Worm (Caenorhabditis elegans) whole organism, L1 larva: ENCODE results near the gene rrp-1.

Experiments
- C34B4.2 ChIP-seq: sonication (generic microtip); optimal IDR thresholded peaks from 2 replicates; lab custom pipeline; 2017; ENCODE audit warnings: mild to moderate bottlenecking, missing genetic modification characterization, missing compliant biosample characterization
- Y116A8C.19 ChIP-seq: sonication (generic microtip); optimal IDR thresholded peaks from 2 replicates; lab custom pipeline; 2016; ENCODE audit warnings: missing compliant biosample characterization, missing genetic modification characterization, borderline replicate concordance
- aly-2 ChIP-seq: fragments of 150-350 bp; optimal IDR thresholded peaks from 2 replicates; lab custom pipeline; 2014; ENCODE audit warnings: missing biosample characterization, missing genetic modification characterization
- blmp-1 ChIP-seq: fragments of 150-350 bp; optimal IDR thresholded peaks from 2 replicates; lab custom pipeline; 2014; ENCODE audit warnings: missing biosample characterization, missing genetic modification characterization
- ceh-82 ChIP-seq, 3 experiments: fragments of 150-350 bp in 1 of 3; sonication (generic microtip) in 2 of 3; optimal IDR thresholded peaks; 2 replicates each; lab custom pipeline; 2014 to 2017; ENCODE audit warnings: missing biosample characterization in 3 of 3, missing genetic modification characterization in 3 of 3
- ceh-90 ChIP-seq: sonication (generic microtip); optimal IDR thresholded peaks from 2 replicates; lab custom pipeline; 2016; ENCODE audit warnings: missing genetic modification characterization, missing compliant biosample characterization
- dpl-1 ChIP-seq, 3 experiments: fragments of 150-350 bp in 2 of 3; sonication (generic microtip) in 1 of 3; optimal IDR thresholded peaks; 2 replicates each; lab custom pipeline; 2014 to 2017; ENCODE audit warnings: missing biosample characterization in 3 of 3, missing genetic modification characterization in 3 of 3, missing genetic modification reagents in 3 of 3
- dsc-1 ChIP-seq: sonication (generic microtip); optimal IDR thresholded peaks from 2 replicates; lab custom pipeline; 2016; ENCODE audit warnings: mild to moderate bottlenecking, missing genetic modification characterization, missing compliant biosample characterization
- efl-1 ChIP-seq, 4 experiments: fragments of 150-350 bp; optimal IDR thresholded peaks in 3 of 4; peaks in 1 of 4; 1 replicate in 1 of 4; 2 replicates in 3 of 4; lab custom pipeline; 2014; ENCODE audit warnings: missing biosample characterization in 2 of 4, missing genetic modification characterization in 2 of 4, missing genetic modification reagents in 2 of 4
- efl-3 ChIP-seq: fragments of 200-800 bp; sonication (Bioruptor generic); optimal IDR thresholded peaks from 2 replicates; lab custom pipeline; 2018; ENCODE audit warnings: mild to moderate bottlenecking, missing genetic modification characterization, missing compliant biosample characterization
- egl-13 ChIP-seq: sonication (generic microtip); optimal IDR thresholded peaks from 2 replicates; lab custom pipeline; 2016; ENCODE audit warnings: missing genotype, missing genetic modification reagents, missing genetic modification characterization, missing compliant biosample characterization
- egl-27 ChIP-seq, 2 experiments: fragments of 150-350 bp in 1 of 2; sonication (generic microtip); optimal IDR thresholded peaks; 3 replicates each; lab custom pipeline; 2017 to 2018; ENCODE audit warnings: missing biosample characterization in 2 of 2, missing genetic modification characterization in 2 of 2, missing genetic modification reagents in 2 of 2
- elt-2 ChIP-seq: sonication (generic microtip); optimal IDR thresholded peaks from 2 replicates; lab custom pipeline; 2016; ENCODE audit warnings: missing genetic modification characterization, mild to moderate bottlenecking, inconsistent platforms, missing compliant biosample characterization, missing genetic modification reagents
- elt-3 ChIP-seq, 6 experiments: fragments of 150-350 bp in 1 of 6; sonication (generic microtip); optimal IDR thresholded peaks; 2 replicates each; lab custom pipeline; 2017 to 2018; ENCODE audit warnings: missing biosample characterization in 6 of 6, missing genetic modification characterization in 6 of 6, inconsistent platforms in 1 of 6
- ets-5 ChIP-seq: fragments of 200-800 bp; sonication (Bioruptor generic); IDR thresholded peaks from 2 replicates; pipeline ENCODE4 v1.3.6; 2022; ENCODE audit warnings: missing genetic modification characterization, missing compliant biosample characterization
- fos-1 ChIP-seq: fragments of 150-350 bp; optimal IDR thresholded peaks from 2 replicates; lab custom pipeline; 2014; ENCODE audit warnings: missing biosample characterization, missing genetic modification characterization
- grh-1 ChIP-seq: fragments of 200-800 bp; sonication (Bioruptor generic); IDR thresholded peaks from 2 replicates; pipeline ENCODE4 v1.3.6; 2022; ENCODE audit warnings: missing genetic modification reagents, missing genetic modification characterization, missing compliant biosample characterization
- hlh-4 ChIP-seq: sonication (generic microtip); optimal IDR thresholded peaks from 2 replicates; lab custom pipeline; 2016; ENCODE audit warnings: mild to moderate bottlenecking, missing genetic modification characterization, missing compliant biosample characterization
- jun-1 ChIP-seq: fragments of 150-350 bp; optimal IDR thresholded peaks from 2 replicates; lab custom pipeline; 2014; ENCODE audit warnings: missing biosample characterization, missing genetic modification reagents, missing genetic modification characterization
- lin-13 ChIP-seq: fragments of 150-350 bp; optimal IDR thresholded peaks from 2 replicates; lab custom pipeline; 2014; ENCODE audit warnings: missing biosample characterization, missing genetic modification reagents, missing genetic modification characterization
- lin-14 ChIP-seq: fragments of 200-800 bp; sonication (Bioruptor generic); optimal IDR thresholded peaks from 2 replicates; lab custom pipeline; 2018; ENCODE audit warnings: mild to moderate bottlenecking, missing genetic modification characterization, moderate library complexity, missing compliant biosample characterization
- lin-15B ChIP-seq: fragments of 150-350 bp; sonication (generic microtip); optimal IDR thresholded peaks from 3 replicates; lab custom pipeline; 2014; ENCODE audit warnings: missing biosample characterization, missing genetic modification characterization
- lir-3 ChIP-seq: sonication (generic microtip); optimal IDR thresholded peaks from 2 replicates; lab custom pipeline; 2016; ENCODE audit warnings: mild to moderate bottlenecking, missing genetic modification characterization, moderate library complexity, missing compliant biosample characterization; ENCODE audit not compliant: poor library complexity
- lsy-2 ChIP-seq, 2 experiments: fragments of 150-350 bp; optimal IDR thresholded peaks; 2 replicates each; lab custom pipeline; 2014; ENCODE audit warnings: missing biosample characterization in 2 of 2, missing genetic modification characterization in 2 of 2
- mef-2 ChIP-seq: fragments of 150-350 bp; optimal IDR thresholded peaks from 2 replicates; lab custom pipeline; 2014; ENCODE audit warnings: missing biosample characterization, missing genetic modification characterization
- nhr-12 ChIP-seq: sonication (generic microtip); optimal IDR thresholded peaks from 2 replicates; lab custom pipeline; 2017; ENCODE audit warnings: missing biosample characterization, missing genetic modification characterization
- nhr-19 ChIP-seq: fragments of 200-800 bp; sonication (Bioruptor generic); conservative IDR thresholded peaks from 2 replicates; pipeline ENCODE4 v1.3.6; 2022; ENCODE audit warnings: missing genetic modification characterization, missing compliant biosample characterization
- nhr-20 ChIP-seq: sonication (generic microtip); optimal IDR thresholded peaks from 2 replicates; lab custom pipeline; 2016; ENCODE audit warnings: mild to moderate bottlenecking, missing genetic modification characterization, missing compliant biosample characterization
- nhr-47 ChIP-seq: sonication (generic microtip); optimal IDR thresholded peaks from 2 replicates; lab custom pipeline; 2016; ENCODE audit warnings: mild to moderate bottlenecking, missing genetic modification characterization, moderate library complexity, missing compliant biosample characterization
- nhr-71 ChIP-seq: sonication (generic microtip); optimal IDR thresholded peaks from 2 replicates; lab custom pipeline; 2016; ENCODE audit warnings: mild to moderate bottlenecking, missing genetic modification characterization, moderate library complexity, missing compliant biosample characterization
- nhr-77 ChIP-seq: fragments of 150-350 bp; optimal IDR thresholded peaks from 2 replicates; lab custom pipeline; 2014; ENCODE audit warnings: missing biosample characterization, missing genetic modification characterization
- pax-3 ChIP-seq: fragments of 200-800 bp; sonication (Bioruptor generic); optimal IDR thresholded peaks from 2 replicates; lab custom pipeline; 2018; ENCODE audit warnings: mild to moderate bottlenecking, missing genetic modification characterization, moderate library complexity, missing compliant biosample characterization
- snu-23 ChIP-seq: sonication (generic microtip); optimal IDR thresholded peaks from 2 replicates; lab custom pipeline; 2016; ENCODE audit warnings: missing genetic modification characterization, missing compliant biosample characterization
- sox-4 ChIP-seq: sonication (generic microtip); optimal IDR thresholded peaks from 2 replicates; lab custom pipeline; 2016; ENCODE audit warnings: missing genetic modification characterization, missing compliant biosample characterization
- unc-130 ChIP-seq: fragments of 150-350 bp; optimal IDR thresholded peaks from 2 replicates; lab custom pipeline; 2017; ENCODE audit warnings: missing biosample characterization, missing genetic modification characterization, inconsistent platforms
- unc-30 ChIP-seq: sonication (generic microtip); optimal IDR thresholded peaks from 2 replicates; lab custom pipeline; 2017; ENCODE audit warnings: missing biosample characterization, missing genetic modification characterization
- unc-62 ChIP-seq: fragments of 150-350 bp; optimal IDR thresholded peaks from 2 replicates; lab custom pipeline; 2014; ENCODE audit warnings: missing biosample characterization, missing genetic modification reagents, missing genetic modification characterization
- unc-86 ChIP-seq: sonication (generic microtip); optimal IDR thresholded peaks from 2 replicates; lab custom pipeline; 2016; ENCODE audit warnings: missing genetic modification characterization, missing compliant biosample characterization
- unc-98 ChIP-seq: fragments of 200-800 bp; sonication (Bioruptor generic); IDR thresholded peaks from 2 replicates; pipeline ENCODE4 v1.3.6; 2022; ENCODE audit warnings: missing genetic modification characterization, missing compliant biosample characterization
- vab-15 ChIP-seq: sonication (generic microtip); optimal IDR thresholded peaks from 2 replicates; lab custom pipeline; 2017; ENCODE audit warnings: missing genotype, mild to moderate bottlenecking, missing genetic modification characterization, missing compliant biosample characterization
- xbp-1 ChIP-seq: sonication (generic microtip); optimal IDR thresholded peaks from 2 replicates; lab custom pipeline; 2016; ENCODE audit warnings: missing genetic modification characterization, missing compliant biosample characterization
- ztf-4 ChIP-seq: fragments of 150-350 bp; optimal IDR thresholded peaks from 2 replicates; lab custom pipeline; 2014; ENCODE audit warnings: missing biosample characterization, missing genetic modification characterization

The rrp-1 gene

ce11 chrIV:10021283-10021682 lies 39.2 kb upstream of the rrp-1 start, which contains the start of gene F44D12.19:
Gene F44D12.19 (plus strand): TSS chrIV:10021583.
- TF ChIP-seq aly-2 (tag; lab: Kevin White, UChicago) (no peak), lin-14 (GFP tag; lab: Kevin White, UChicago) (no peak), vab-15 (no peak), ceh-90 (tag; lab: Kevin White, UChicago) (no peak), ceh-82 (tag; optimal IDR thresholded peaks at IDR 0.05; lab: Kevin White, UChicago) (no peak), egl-13 (no peak), jun-1 (tag; lab: Kevin White, UChicago) (no peak), dsc-1 (tag; lab: Kevin White, UChicago) (no peak), nhr-77 (no peak)

ce11 chrIV:10017633-10018032 lies 35.6 kb upstream of the rrp-1 start, which contains the start of gene F44D12.2:
Gene F44D12.2 (minus strand): TSS chrIV:10017733.
- no peak for TF ChIP-seq egl-13
- TF ChIP-seq ztf-4 (tag; lab: Kevin White, UChicago): no peak
- no peak for TF ChIP-seq unc-30 (tag; lab: Kevin White, UChicago)
- TF ChIP-seq C34B4.2 (tag; lab: Kevin White, UChicago): no peak
- TF ChIP-seq lir-3 (tag; lab: Kevin White, UChicago): no peak
- TF ChIP-seq ets-5 (GFP tag; lab: Robert Waterston, UW): no peak
- TF ChIP-seq nhr-20: no peak
- no peak for TF ChIP-seq hlh-4 (tag; lab: Kevin White, UChicago)
- no peak for TF ChIP-seq grh-1 (GFP tag; lab: Robert Waterston, UW)
- no peak for TF ChIP-seq pax-3 (tag; lab: Kevin White, UChicago)
- no peak for TF ChIP-seq unc-62 (GFP tag; lab: Kevin White, UChicago)
- TF ChIP-seq lsy-2 (tag; optimal IDR thresholded peaks at IDR 0.05; lab: Kevin White, UChicago): no peak
- TF ChIP-seq unc-86 (tag; lab: Kevin White, UChicago): no peak
- no peak for TF ChIP-seq efl-3 (GFP tag; lab: Kevin White, UChicago)
- TF ChIP-seq xbp-1: no peak
- TF ChIP-seq, all 84 proteins: peak for 0

- TF ChIP-seq efl-1 (optimal IDR thresholded peaks at IDR 0.05; lab: Kevin White, UChicago) (no peak), efl-1 (GFP tag; optimal IDR thresholded peaks at IDR 0.05 in 1 of 2; lab: Kevin White, UChicago) (peak in 1 of 2 experiments; percentile 4), lin-13 (GFP tag; lab: Kevin White, UChicago) (no peak)
These were observed 34.9 kb upstream of the rrp-1 start, which contains the start of gene ent-7 for ce11 chrIV:10016977-10017376. Gene ent-7 (plus strand): TSS chrIV:10017277.

- TF ChIP-seq nhr-71 (tag; lab: Kevin White, UChicago) (no peak), unc-98 (GFP tag; lab: Robert Waterston, UW) (no peak), lin-14 (GFP tag; lab: Kevin White, UChicago) (peak; percentile 39), blmp-1 (tag; lab: Kevin White, UChicago) (peak; percentile 90)
These were observed 27.5 kb upstream of the rrp-1 start, which contains the start of gene magu-4 for ce11 chrIV:10009536-10009935. Gene magu-4 (plus strand): TSS chrIV:10009753.

ce11 chrIV:10007758-10008157 lies 25.7 kb upstream of the rrp-1 start:
- TF ChIP-seq elt-3 (tag; optimal IDR thresholded peaks at IDR 0.05; lab: Kevin White, UChicago): peak in 2 of 6 experiments; percentile 32 to 67
- TF ChIP-seq ets-5 (GFP tag; lab: Robert Waterston, UW): no peak
- peak; percentile 33 for TF ChIP-seq snu-23
- no peak for TF ChIP-seq nhr-12 (tag; lab: Kevin White, UChicago)
- TF ChIP-seq nhr-20: peak; percentile 5
- TF ChIP-seq nhr-71 (tag; lab: Kevin White, UChicago): peak; percentile 5
- no peak for TF ChIP-seq egl-27 (tag; optimal IDR thresholded peaks at IDR 0.05; lab: Kevin White, UChicago)
- TF ChIP-seq dpl-1 (GFP tag; optimal IDR thresholded peaks at IDR 0.05; lab: Kevin White, UChicago): no peak
- no peak for TF ChIP-seq lin-15B
- peak in 1 of 2 experiments; percentile 4 for TF ChIP-seq efl-1 (optimal IDR thresholded peaks at IDR 0.05; lab: Kevin White, UChicago)
- peak in 1 of 2 experiments; percentile 56 for TF ChIP-seq efl-1 (GFP tag; optimal IDR thresholded peaks at IDR 0.05 in 1 of 2; lab: Kevin White, UChicago)
- TF ChIP-seq lir-3 (tag; lab: Kevin White, UChicago): no peak
- no peak for TF ChIP-seq nhr-19 (GFP tag; lab: Robert Waterston, UW)
- TF ChIP-seq sox-4 (tag; lab: Kevin White, UChicago): no peak
- TF ChIP-seq blmp-1 (tag; lab: Kevin White, UChicago): peak; percentile 99
- TF ChIP-seq C34B4.2 (tag; lab: Kevin White, UChicago): no peak
- peak in 1 of 2 experiments; percentile 51 for TF ChIP-seq lsy-2 (tag; optimal IDR thresholded peaks at IDR 0.05; lab: Kevin White, UChicago)
- TF ChIP-seq Y116A8C.19 (tag; lab: Kevin White, UChicago): no peak
- no peak for TF ChIP-seq mef-2
- TF ChIP-seq unc-130 (tag; lab: Kevin White, UChicago): no peak
- TF ChIP-seq nhr-47: no peak
- TF ChIP-seq fos-1 (tag; lab: Kevin White, UChicago): no peak
- TF ChIP-seq lin-14 (GFP tag; lab: Kevin White, UChicago): peak; percentile 78
- TF ChIP-seq elt-2 (tag; lab: Kevin White, UChicago): no peak
- TF ChIP-seq ceh-82 (tag; optimal IDR thresholded peaks at IDR 0.05; lab: Kevin White, UChicago): no peak
